Worm (Caenorhabditis elegans): Measurements from ENCODE around the gene unc-112.

DNA sequence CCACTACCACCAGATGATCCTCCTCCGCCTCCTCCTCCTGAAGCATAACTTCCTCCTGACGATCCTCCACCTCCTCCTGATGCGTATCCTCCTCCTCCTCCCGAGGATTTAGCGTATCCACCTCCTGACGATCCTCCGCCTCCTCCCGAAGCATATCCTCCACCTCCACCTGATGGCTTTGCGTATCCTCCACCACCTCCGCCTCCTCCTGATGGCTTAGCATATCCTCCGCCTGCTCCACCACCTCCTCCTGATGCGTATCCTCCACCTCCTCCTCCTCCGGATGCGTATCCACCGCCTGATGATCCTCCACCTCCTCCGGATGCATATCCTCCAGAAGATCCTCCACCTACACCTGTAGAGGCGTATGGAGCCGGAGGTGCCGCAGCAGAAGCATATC lies 48.4 kb upstream of the unc-112 start:
- TF ChIP-seq zag-1 (tag; optimal IDR thresholded peaks at IDR 0.05), result no peak
- TF ChIP-seq egl-27 (tag; optimal IDR thresholded peaks at IDR 0.05), result no peak
- no peak for TF ChIP-seq aly-2 (tag; optimal IDR thresholded peaks at IDR 0.05)
- no peak for TF ChIP-seq nhr-10 (tag; optimal IDR thresholded peaks at IDR 0.05)
